Worm (Caenorhabditis elegans) whole organism, L4 larva: Measurements from ENCODE around the gene F21H7.3.
A peak's percentile ranks its signal among the peaks of the same experiment; 100 is the strongest.

Experiments used
- D1046.2 ChIP-seq: fragments of 200-800 bp; sonication (Bioruptor generic); IDR thresholded peaks from 2 replicates; pipeline ENCODE4 v1.3.6; 2022; ENCODE audit warnings: missing genetic modification characterization, missing compliant biosample characterization
- F37D6.2 ChIP-seq: sonication (generic microtip); optimal IDR thresholded peaks from 2 replicates; lab custom pipeline; 2016; ENCODE audit warnings: mild to moderate bottlenecking, missing genetic modification characterization, missing compliant biosample characterization
- aha-1 ChIP-seq: fragments of 150-350 bp; peaks from one replicate; lab custom pipeline; 2014; ENCODE audit warnings: missing biosample characterization, missing genetic modification characterization
- attf-4 ChIP-seq: sonication (generic microtip); optimal IDR thresholded peaks from 3 replicates; lab custom pipeline; 2017; ENCODE audit warnings: missing biosample characterization, missing genetic modification characterization
- ceh-20 ChIP-seq: fragments of 200-800 bp; sonication (Bioruptor generic); IDR thresholded peaks from 2 replicates; pipeline ENCODE4 v1.3.6; 2022; ENCODE audit warnings: missing genetic modification reagents, missing genetic modification characterization, missing compliant biosample characterization
- ceh-44 ChIP-seq: fragments of 200-800 bp; sonication (Bioruptor generic); IDR thresholded peaks from 2 replicates; pipeline ENCODE4 v1.3.6; 2022; ENCODE audit warnings: missing genetic modification reagents, missing genetic modification characterization, missing compliant biosample characterization
- daf-12 ChIP-seq: fragments of 150-350 bp; optimal IDR thresholded peaks from 2 replicates; lab custom pipeline; 2014; ENCODE audit warnings: missing biosample characterization, missing genetic modification reagents, missing genetic modification characterization
- dmd-6 ChIP-seq: fragments of 200-800 bp; sonication (Bioruptor generic); IDR thresholded peaks from 2 replicates; pipeline ENCODE4 v1.3.6; 2022; ENCODE audit warnings: missing genetic modification reagents, missing genetic modification characterization, missing compliant biosample characterization
- duxl-1 ChIP-seq: sonication (generic microtip); optimal IDR thresholded peaks from 2 replicates; lab custom pipeline; 2016; ENCODE audit warnings: mild to moderate bottlenecking, missing genetic modification characterization, moderate library complexity, missing compliant biosample characterization; ENCODE audit not compliant: poor library complexity
- gei-8 ChIP-seq: fragments of 200-800 bp; sonication (Bioruptor generic); optimal IDR thresholded peaks from 2 replicates; lab custom pipeline; 2018; ENCODE audit warnings: mild to moderate bottlenecking, missing genetic modification characterization, missing compliant biosample characterization
- hif-1 ChIP-seq, 2 experiments: sonication (generic microtip); optimal IDR thresholded peaks; 2 replicates each; lab custom pipeline; 2016 to 2017; ENCODE audit warnings: missing compliant biosample characterization in 2 of 2, missing genetic modification characterization in 2 of 2, missing genetic modification reagents in 2 of 2, missing genotype in 2 of 2, mild to moderate bottlenecking in 1 of 2
- hlh-11 ChIP-seq: fragments of 200-800 bp; sonication (Bioruptor generic); optimal IDR thresholded peaks from 2 replicates; lab custom pipeline; 2018; ENCODE audit warnings: mild to moderate bottlenecking, missing genetic modification characterization, missing compliant biosample characterization
- hmg-1.1 ChIP-seq: fragments of 200-800 bp; sonication (Bioruptor generic); IDR thresholded peaks from 2 replicates; pipeline ENCODE4 v1.3.6; 2022; ENCODE audit warnings: missing genetic modification reagents, missing genetic modification characterization, missing compliant biosample characterization
- lin-29 ChIP-seq: fragments of 200-800 bp; sonication (Bioruptor generic); IDR thresholded peaks from 2 replicates; pipeline ENCODE4 v1.3.6; 2022; ENCODE audit warnings: missing genetic modification reagents, missing genetic modification characterization, missing compliant biosample characterization
- lin-38 ChIP-seq: fragments of 200-800 bp; sonication (Bioruptor generic); IDR thresholded peaks from 2 replicates; pipeline ENCODE4 v1.3.6; 2022; ENCODE audit warnings: missing genetic modification reagents, missing genetic modification characterization, missing compliant biosample characterization
- lsy-2 ChIP-seq, 2 experiments: fragments of 150-350 bp in 1 of 2; sonication (generic microtip) in 1 of 2; optimal IDR thresholded peaks; 2 replicates each; lab custom pipeline; 2014 to 2017; ENCODE audit warnings: missing biosample characterization in 2 of 2, missing genetic modification characterization in 2 of 2
- mdl-1 ChIP-seq, 2 experiments: fragments of 150-350 bp in 1 of 2; sonication (generic microtip) in 1 of 2; optimal IDR thresholded peaks; 2 replicates each; lab custom pipeline; 2014 to 2017; ENCODE audit warnings: missing biosample characterization in 2 of 2, missing genetic modification characterization in 2 of 2
- mdt-29 ChIP-seq: fragments of 200-800 bp; sonication (Bioruptor generic); IDR thresholded peaks from 2 replicates; pipeline ENCODE4 v1.3.6; 2022; ENCODE audit warnings: missing genetic modification reagents, missing genetic modification characterization, missing compliant biosample characterization
- mxl-2 ChIP-seq: fragments of 200-800 bp; sonication (Bioruptor generic); conservative IDR thresholded peaks from 2 replicates; pipeline ENCODE4 v1.3.6; 2022; ENCODE audit warnings: missing genetic modification reagents, missing genetic modification characterization, missing compliant biosample characterization
- nhr-102 ChIP-seq: sonication (generic microtip); optimal IDR thresholded peaks from 2 replicates; lab custom pipeline; 2016; ENCODE audit warnings: mild to moderate bottlenecking, missing genetic modification characterization, moderate library complexity, missing compliant biosample characterization
- nhr-111 ChIP-seq: fragments of 200-800 bp; sonication (Bioruptor generic); optimal IDR thresholded peaks from 2 replicates; lab custom pipeline; 2018; ENCODE audit warnings: mild to moderate bottlenecking, missing genetic modification characterization, missing compliant biosample characterization
- nhr-28 ChIP-seq: fragments of 150-350 bp; optimal IDR thresholded peaks from 2 replicates; lab custom pipeline; 2014; ENCODE audit warnings: missing biosample characterization, missing genetic modification characterization
- nhr-42 ChIP-seq: fragments of 200-800 bp; sonication (Bioruptor generic); IDR thresholded peaks from 2 replicates; pipeline ENCODE4 v1.3.6; 2022; ENCODE audit warnings: missing genetic modification characterization, missing compliant biosample characterization
- nhr-76 ChIP-seq: fragments of 150-350 bp; optimal IDR thresholded peaks from 2 replicates; lab custom pipeline; 2014; ENCODE audit warnings: missing biosample characterization, missing genetic modification characterization
- nhr-77 ChIP-seq: fragments of 150-350 bp; optimal IDR thresholded peaks from 2 replicates; lab custom pipeline; 2014; ENCODE audit warnings: missing biosample characterization, missing genetic modification characterization
- php-3 ChIP-seq: fragments of 200-800 bp; sonication (Bioruptor generic); IDR thresholded peaks from 2 replicates; pipeline ENCODE4 v1.3.6; 2022; ENCODE audit warnings: missing genetic modification reagents, missing genetic modification characterization, missing compliant biosample characterization
- pqm-1 ChIP-seq: sonication (generic microtip); optimal IDR thresholded peaks from 2 replicates; lab custom pipeline; 2017; ENCODE audit warnings: missing biosample characterization, missing genetic modification characterization
- sdz-12 ChIP-seq: fragments of 200-800 bp; sonication (Bioruptor generic); optimal IDR thresholded peaks from 2 replicates; lab custom pipeline; 2018; ENCODE audit warnings: mild to moderate bottlenecking, missing genetic modification characterization, missing compliant biosample characterization
- snpc-1.2 ChIP-seq: fragments of 200-800 bp; sonication (Bioruptor generic); IDR thresholded peaks from 2 replicates; pipeline ENCODE4 v1.3.6; 2022; ENCODE audit warnings: missing genetic modification reagents, missing genetic modification characterization, missing compliant biosample characterization
- snpc-4 ChIP-seq: fragments of 150-350 bp; optimal IDR thresholded peaks from 2 replicates; lab custom pipeline; 2014; ENCODE audit warnings: missing biosample characterization, missing genetic modification characterization
- tra-1 ChIP-seq: fragments of 200-800 bp; sonication (Bioruptor generic); IDR thresholded peaks from 2 replicates; pipeline ENCODE4 v1.3.6; 2022; ENCODE audit warnings: missing genetic modification reagents, missing genetic modification characterization, missing compliant biosample characterization
- unc-130 ChIP-seq: sonication (generic microtip); optimal IDR thresholded peaks from 2 replicates; lab custom pipeline; 2016; ENCODE audit warnings: missing genetic modification reagents, missing genetic modification characterization, missing compliant biosample characterization
- unc-39 ChIP-seq: sonication (generic microtip); optimal IDR thresholded peaks from 2 replicates; lab custom pipeline; 2017; ENCODE audit warnings: missing biosample characterization, missing genetic modification characterization
- zfp-2 ChIP-seq: sonication (generic microtip); optimal IDR thresholded peaks from 2 replicates; lab custom pipeline; 2016; ENCODE audit warnings: mild to moderate bottlenecking, missing genetic modification characterization, missing compliant biosample characterization
- zfp-3 ChIP-seq: fragments of 200-800 bp; sonication (Bioruptor generic); conservative IDR thresholded peaks from 2 replicates; pipeline ENCODE4 v1.3.6; 2022; ENCODE audit warnings: missing genetic modification reagents, missing genetic modification characterization, missing compliant biosample characterization
- ztf-7 ChIP-seq: fragments of 150-350 bp; optimal IDR thresholded peaks from 2 replicates; lab custom pipeline; 2014; ENCODE audit warnings: missing biosample characterization, missing genetic modification characterization

Gene F21H7.3

ce11 chrV:16237223-16237622 is 2.2 kb upstream of the F21H7.3 start, which contains the start of gene F21H7.5:
F21H7.5 (plus strand) TSS chrV:16237523.
- no peak for TF ChIP-seq daf-12 (tag; lab: Kevin White, UChicago)
- TF ChIP-seq unc-130 (GFP tag; lab: Kevin White, UChicago), result no peak
- no peak for TF ChIP-seq tra-1 (GFP tag; lab: Robert Waterston, UW)
- no peak for TF ChIP-seq attf-4

- TF ChIP-seq nhr-76 (tag; lab: Kevin White, UChicago), result no peak
- peak; percentile 65 for TF ChIP-seq aha-1 (tag; lab: Kevin White, UChicago)
Measured at ce11 chrV:16235647-16236046, 612 bp upstream of the F21H7.3 start, which contains the start of gene srh-98. srh-98 (minus strand) TSS chrV:16235747.

- TF ChIP-seq gei-8 (GFP tag; lab: Kevin White, UChicago), result no peak
- no peak for TF ChIP-seq nhr-76 (tag; lab: Kevin White, UChicago)
- TF ChIP-seq sdz-12 (GFP tag; lab: Kevin White, UChicago), result no peak
- no peak for TF ChIP-seq dmd-6 (GFP tag; lab: Robert Waterston, UW)
- TF ChIP-seq lin-29 (GFP tag; lab: Robert Waterston, UW), result no peak
- no peak for TF ChIP-seq nhr-111 (GFP tag; lab: Kevin White, UChicago)
- TF ChIP-seq nhr-42 (GFP tag; lab: Robert Waterston, UW), result no peak
- TF ChIP-seq hmg-1.1 (GFP tag; lab: Robert Waterston, UW), result no peak
- no peak for TF ChIP-seq ceh-20 (GFP tag; lab: Robert Waterston, UW)
- TF ChIP-seq mdl-1 (tag; optimal IDR thresholded peaks at IDR 0.05; lab: Kevin White, UChicago), result no peak
- TF ChIP-seq lin-38 (GFP tag; lab: Robert Waterston, UW), result no peak
- TF ChIP-seq snpc-1.2 (GFP tag; lab: Robert Waterston, UW), result no peak
- no peak for TF ChIP-seq lsy-2 (tag; optimal IDR thresholded peaks at IDR 0.05; lab: Kevin White, UChicago)
- TF ChIP-seq F37D6.2 (tag; lab: Kevin White, UChicago), result no peak
- no peak for TF ChIP-seq mdt-29 (GFP tag; lab: Robert Waterston, UW)
- no peak for TF ChIP-seq tra-1 (GFP tag; lab: Robert Waterston, UW)
- no peak for TF ChIP-seq zfp-3
- TF ChIP-seq nhr-102 (tag; lab: Kevin White, UChicago), result no peak
Measured at ce11 chrV:16233624-16234023, 1.4 kb downstream of the F21H7.3 start, which contains the start of gene clec-233. clec-233 (plus strand) TSS chrV:16233924.

- no peak for TF ChIP-seq mxl-2 (GFP tag; lab: Robert Waterston, UW)
- peak; percentile 24 for TF ChIP-seq hlh-11 (tag; lab: Kevin White, UChicago)
- peak; percentile 87 for TF ChIP-seq php-3 (GFP tag; lab: Robert Waterston, UW)
- peak; percentile 44 for TF ChIP-seq nhr-28 (tag; lab: Kevin White, UChicago)
- TF ChIP-seq pqm-1 (tag; lab: Kevin White, UChicago), result peak; percentile 82
- TF ChIP-seq dmd-6 (GFP tag; lab: Robert Waterston, UW), result peak; percentile 82
Measured at ce11 chrV:16232180-16232579, 2.9 kb downstream of the F21H7.3 start, which contains the start of gene gst-22. gst-22 (minus strand) TSS chrV:16232282.

DNA sequence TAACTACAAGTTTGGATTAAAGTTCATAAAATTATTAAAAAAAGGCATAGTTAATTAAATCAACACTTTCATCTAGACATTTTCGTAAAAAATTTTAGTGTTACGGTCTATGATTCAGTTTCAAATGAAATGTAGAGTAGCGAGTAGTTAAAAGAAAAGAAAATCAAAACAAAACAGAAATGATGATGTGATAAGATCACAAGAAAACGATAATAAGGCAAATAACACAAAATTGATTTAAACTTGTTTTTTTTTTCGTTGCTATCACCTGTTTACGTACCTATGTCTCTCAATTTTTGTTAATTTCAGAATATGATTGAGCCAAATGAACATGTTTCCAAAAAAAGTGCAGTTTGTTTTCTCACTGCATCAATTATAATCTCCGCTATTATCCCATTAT is 5.1 kb downstream of the F21H7.3 start, which contains the start of the genes F21H7.2 and F21H7.12:
Gene F21H7.2 (minus strand): TSS at position 101 of the 400 bp plus-strand sequence.
Gene F21H7.12 (plus strand): TSS at position 270 of the 400 bp plus-strand sequence.
- TF ChIP-seq zfp-2 (tag; lab: Kevin White, UChicago), result no peak
- TF ChIP-seq duxl-1, result no peak
- TF ChIP-seq gei-8 (GFP tag; lab: Kevin White, UChicago), result no peak
- no peak for TF ChIP-seq snpc-4 (tag; lab: Kevin White, UChicago)
- no peak for TF ChIP-seq nhr-77 (tag; lab: Kevin White, UChicago)
- TF ChIP-seq ceh-44 (GFP tag; lab: Robert Waterston, UW), result no peak
- no peak for TF ChIP-seq nhr-42 (GFP tag; lab: Robert Waterston, UW)
- no peak for TF ChIP-seq hif-1 (tag; optimal IDR thresholded peaks at IDR 0.05; lab: Kevin White, UChicago)
- no peak for TF ChIP-seq ztf-7 (tag; lab: Kevin White, UChicago)
- no peak for TF ChIP-seq unc-39 (tag; lab: Kevin White, UChicago)
- no peak for TF ChIP-seq lin-38 (GFP tag; lab: Robert Waterston, UW)
- TF ChIP-seq D1046.2 (GFP tag; lab: Robert Waterston, UW), result no peak
